Fruit fly (Drosophila melanogaster) whole organism, embryonic: ENCODE measurements around the gene CG3434.

ENCODE experiments used
- Adf1 ChIP-seq: fragments of 200-800 bp; sonication (Bioruptor generic); IDR thresholded peaks from 2 replicates; pipeline ENCODE4 v1.3.6; 2022; ENCODE audit warnings: missing biosample characterization, missing genetic modification characterization
- BtbVII ChIP-seq: fragments of 200-800 bp; sonication (Bioruptor generic); optimal IDR thresholded peaks from 3 replicates; lab custom pipeline; 2017; ENCODE audit warnings: missing biosample characterization, mild to moderate bottlenecking, missing genetic modification characterization
- C15 ChIP-seq: fragments of 200-800 bp; sonication (Bioruptor generic); IDR thresholded peaks from 3 replicates; pipeline ENCODE4 v1.3.6; 2022; ENCODE audit warnings: missing biosample characterization, missing genetic modification characterization
- CG10274 ChIP-seq: fragments of 200-800 bp; sonication (Bioruptor generic); optimal IDR thresholded peaks from 3 replicates; lab custom pipeline; 2017; ENCODE audit warnings: missing biosample characterization, mild to moderate bottlenecking, missing genetic modification characterization
- CG10979 ChIP-seq: fragments of 200-800 bp; sonication (Bioruptor generic); optimal IDR thresholded peaks from 2 replicates; lab custom pipeline; 2018; ENCODE audit warnings: missing biosample characterization, mild to moderate bottlenecking, missing genetic modification characterization, moderate library complexity
- CG11696 ChIP-seq: fragments of 200-800 bp; sonication (Bioruptor generic); IDR thresholded peaks from 2 replicates; pipeline ENCODE4 v1.3.6; 2022; ENCODE audit warnings: missing biosample characterization, missing genetic modification characterization
- CG12299 ChIP-seq: fragments of 200-800 bp; sonication (Bioruptor generic); optimal IDR thresholded peaks from 2 replicates; lab custom pipeline; 2018; ENCODE audit warnings: missing biosample characterization, mild to moderate bottlenecking, missing genetic modification characterization
- CG1233 ChIP-seq: fragments of 200-800 bp; sonication (Bioruptor generic); optimal IDR thresholded peaks from 4 replicates; lab custom pipeline; 2018; ENCODE audit warnings: missing biosample characterization, mild to moderate bottlenecking, missing genetic modification characterization
- CG12659 ChIP-seq: fragments of 200-800 bp; sonication (Bioruptor generic); optimal IDR thresholded peaks from 3 replicates; lab custom pipeline; 2017; ENCODE audit warnings: mild to moderate bottlenecking, missing biosample characterization, missing genetic modification reagents, missing genetic modification characterization
- CG13775 ChIP-seq: fragments of 200-800 bp; sonication (Bioruptor generic); optimal IDR thresholded peaks from 3 replicates; lab custom pipeline; 2017; ENCODE audit warnings: missing biosample characterization, mild to moderate bottlenecking, missing genetic modification characterization
- CG1603 ChIP-seq: fragments of 200-800 bp; sonication (Bioruptor generic); optimal IDR thresholded peaks from 2 replicates; lab custom pipeline; 2019; ENCODE audit warnings: missing biosample characterization, mild to moderate bottlenecking, missing genetic modification characterization, moderate library complexity
- CG16863 ChIP-seq: fragments of 200-800 bp; sonication (Bioruptor generic); optimal IDR thresholded peaks from 3 replicates; lab custom pipeline; 2016; ENCODE audit warnings: missing biosample characterization, missing genetic modification characterization
- CG18011 ChIP-seq: fragments of 200-800 bp; sonication (Bioruptor generic); optimal IDR thresholded peaks from 2 replicates; lab custom pipeline; 2017; ENCODE audit warnings: missing biosample characterization, missing genetic modification characterization, mild to moderate bottlenecking, moderate library complexity, missing genotype
- CG3065 ChIP-seq: fragments of 200-800 bp; sonication (Bioruptor generic); optimal IDR thresholded peaks from 2 replicates; lab custom pipeline; 2016; ENCODE audit warnings: missing biosample characterization, missing genetic modification characterization
- CG31224 ChIP-seq: fragments of 200-800 bp; sonication (Bioruptor generic); IDR thresholded peaks from 2 replicates; pipeline ENCODE4 v1.3.6; 2022; ENCODE audit warnings: missing biosample characterization, missing genetic modification characterization
- CG5245 ChIP-seq: fragments of 200-800 bp; sonication (Bioruptor generic); optimal IDR thresholded peaks from 3 replicates; lab custom pipeline; 2016; ENCODE audit warnings: missing biosample characterization, missing genetic modification characterization
- Dfd ChIP-seq, 2 experiments: fragments of >200 bp; optimal IDR thresholded peaks; 2 replicates each; lab custom pipeline; 2017; ENCODE audit warnings: missing biosample characterization in 2 of 2, missing genetic modification characterization in 2 of 2
- Dll ChIP-seq: fragments of 200-800 bp; sonication (Bioruptor generic); IDR thresholded peaks from 4 replicates; pipeline ENCODE4 v1.3.6; 2022; ENCODE audit warnings: missing biosample characterization, missing genetic modification characterization; ENCODE audit not compliant: partially characterized antibody
- Dp ChIP-seq: fragments of 200-800 bp; sonication (Bioruptor generic); optimal IDR thresholded peaks from 2 replicates; lab custom pipeline; 2018; ENCODE audit warnings: missing biosample characterization, mild to moderate bottlenecking, missing genetic modification characterization, moderate library complexity
- Drgx ChIP-seq: fragments of 200-800 bp; sonication (Bioruptor generic); IDR thresholded peaks from 2 replicates; pipeline ENCODE4 v1.3.6; 2022; ENCODE audit warnings: missing biosample characterization, missing genetic modification characterization
- ERR ChIP-seq: fragments of 200-800 bp; sonication (Bioruptor generic); optimal IDR thresholded peaks from 2 replicates; lab custom pipeline; 2016; ENCODE audit warnings: missing biosample characterization, missing genetic modification characterization
- Fer3 ChIP-seq: fragments of 200-800 bp; sonication (Bioruptor generic); optimal IDR thresholded peaks from 2 replicates; lab custom pipeline; 2018; ENCODE audit warnings: missing biosample characterization, mild to moderate bottlenecking, missing genetic modification characterization, moderate library complexity
- HmgZ ChIP-seq: fragments of 200-800 bp; sonication (Bioruptor generic); optimal IDR thresholded peaks from 2 replicates; lab custom pipeline; 2018; ENCODE audit warnings: missing biosample characterization, mild to moderate bottlenecking, missing genetic modification characterization
- Hmr ChIP-seq: fragments of 200-800 bp; sonication (Bioruptor generic); optimal IDR thresholded peaks from 3 replicates; lab custom pipeline; 2017; ENCODE audit warnings: mild to moderate bottlenecking, missing biosample characterization, missing genetic modification reagents, missing genetic modification characterization
- Hsf ChIP-seq: fragments of 200-800 bp; sonication (Bioruptor generic); optimal IDR thresholded peaks from 3 replicates; lab custom pipeline; 2016; ENCODE audit warnings: missing biosample characterization, missing genetic modification characterization
- NK7.1 ChIP-seq: fragments of 200-800 bp; sonication (Bioruptor generic); optimal IDR thresholded peaks from 3 replicates; lab custom pipeline; 2016; ENCODE audit warnings: missing biosample characterization, missing genetic modification characterization
- Nf-YA ChIP-seq: fragments of 200-800 bp; sonication (Bioruptor generic); IDR thresholded peaks from 2 replicates; pipeline ENCODE4 v1.3.6; 2022; ENCODE audit warnings: missing biosample characterization, missing genetic modification characterization
- Nf-YB ChIP-seq: fragments of 200-800 bp; sonication (Bioruptor generic); optimal IDR thresholded peaks from 3 replicates; lab custom pipeline; 2019; ENCODE audit warnings: missing biosample characterization, mild to moderate bottlenecking, missing genetic modification characterization, moderate library complexity
- Rx ChIP-seq: fragments of 200-800 bp; sonication (Bioruptor generic); IDR thresholded peaks from 2 replicates; pipeline ENCODE4 v1.3.6; 2022; ENCODE audit warnings: missing biosample characterization, missing genetic modification characterization
- ato ChIP-seq: fragments of 200-800 bp; sonication (Bioruptor generic); IDR thresholded peaks from 2 replicates; pipeline ENCODE4 v1.3.6; 2022; ENCODE audit warnings: missing biosample characterization, missing genetic modification characterization; ENCODE audit not compliant: partially characterized antibody
- cas ChIP-seq: fragments of 200-800 bp; sonication (Bioruptor generic); IDR thresholded peaks from 2 replicates; pipeline ENCODE4 v1.3.6; 2022; ENCODE audit warnings: missing biosample characterization, missing genetic modification characterization
- caup ChIP-seq: fragments of 200-800 bp; sonication (Bioruptor generic); optimal IDR thresholded peaks from 3 replicates; lab custom pipeline; 2017; ENCODE audit warnings: missing biosample characterization, mild to moderate bottlenecking, missing genetic modification characterization, moderate library complexity; ENCODE audit not compliant: severe bottlenecking
- dmrt11E ChIP-seq: fragments of 200-800 bp; sonication (Bioruptor generic); optimal IDR thresholded peaks from 3 replicates; lab custom pipeline; 2018; ENCODE audit warnings: missing biosample characterization, mild to moderate bottlenecking, missing genetic modification characterization, moderate library complexity
- gem ChIP-seq: fragments of 200-800 bp; sonication (Bioruptor generic); optimal IDR thresholded peaks from 2 replicates; lab custom pipeline; 2019; ENCODE audit warnings: missing biosample characterization, mild to moderate bottlenecking, missing genetic modification characterization, moderate library complexity
- gfzf ChIP-seq: fragments of 200-800 bp; sonication (Bioruptor generic); optimal IDR thresholded peaks from 2 replicates; lab custom pipeline; 2016; ENCODE audit warnings: missing biosample characterization, mild to moderate bottlenecking, missing genetic modification characterization, moderate library complexity
- grn ChIP-seq: fragments of 200-800 bp; sonication (Bioruptor generic); optimal IDR thresholded peaks from 3 replicates; lab custom pipeline; 2017; ENCODE audit warnings: missing biosample characterization, missing genetic modification characterization
- ham ChIP-seq: fragments of 200-800 bp; sonication (Bioruptor generic); IDR thresholded peaks from 2 replicates; pipeline ENCODE4 v1.3.6; 2022; ENCODE audit warnings: missing biosample characterization, missing genetic modification characterization
- nmo ChIP-seq: fragments of 200-800 bp; sonication (Bioruptor generic); optimal IDR thresholded peaks from 2 replicates; lab custom pipeline; 2018; ENCODE audit warnings: missing biosample characterization, mild to moderate bottlenecking, missing genetic modification characterization, moderate library complexity
- prd ChIP-seq, 3 experiments: fragments of >200 bp in 2 of 3; fragments of 200-800 bp in 1 of 3; sonication (Bioruptor generic) in 1 of 3; optimal IDR thresholded peaks in 2 of 3; IDR thresholded peaks in 1 of 3; 2 replicates in 2 of 3; 3 replicates in 1 of 3; pipeline versions ENCODE4 v1.3.6 to Lab custom; 2017 to 2022; ENCODE audit warnings: missing biosample characterization in 1 of 3, missing genetic modification characterization in 1 of 3
- pzg ChIP-seq: fragments of 200-800 bp; sonication (Bioruptor generic); optimal IDR thresholded peaks from 3 replicates; lab custom pipeline; 2018; ENCODE audit warnings: missing biosample characterization, mild to moderate bottlenecking, missing genetic modification characterization, moderate library complexity
- sd ChIP-seq: fragments of 200-800 bp; sonication (Bioruptor generic); optimal IDR thresholded peaks from 3 replicates; lab custom pipeline; 2018; ENCODE audit warnings: missing biosample characterization, mild to moderate bottlenecking, missing genetic modification characterization, moderate library complexity
- sim ChIP-seq: fragments of 200-800 bp; sonication (Bioruptor generic); IDR thresholded peaks from 2 replicates; pipeline ENCODE4 v1.3.6; 2022; ENCODE audit warnings: missing biosample characterization, missing genetic modification characterization
- slp2 ChIP-seq: fragments of 200-800 bp; sonication (Bioruptor generic); optimal IDR thresholded peaks from 2 replicates; lab custom pipeline; 2016; ENCODE audit warnings: missing biosample characterization, missing genetic modification characterization
- tio ChIP-seq: fragments of 200-800 bp; sonication (Bioruptor generic); optimal IDR thresholded peaks from 2 replicates; lab custom pipeline; 2017; ENCODE audit warnings: missing biosample characterization, missing genetic modification characterization, inconsistent platforms
- tna ChIP-seq: fragments of 200-800 bp; sonication (Bioruptor generic); IDR thresholded peaks from 2 replicates; pipeline ENCODE4 v1.3.6; 2022; ENCODE audit warnings: missing biosample characterization, missing genetic modification characterization; ENCODE audit not compliant: partially characterized antibody
- toy ChIP-seq: fragments of 200-800 bp; sonication (Bioruptor generic); IDR thresholded peaks from 2 replicates; pipeline ENCODE4 v1.3.6; 2022; ENCODE audit warnings: missing biosample characterization, missing genetic modification characterization
- unpg ChIP-seq: fragments of 200-800 bp; sonication (Bioruptor generic); optimal IDR thresholded peaks from 3 replicates; lab custom pipeline; 2018; ENCODE audit warnings: missing biosample characterization, mild to moderate bottlenecking, missing genetic modification characterization, moderate library complexity
- zen ChIP-seq: fragments of 200-800 bp; sonication (Bioruptor generic); optimal IDR thresholded peaks from 3 replicates; lab custom pipeline; 2018; ENCODE audit warnings: missing biosample characterization, mild to moderate bottlenecking, missing genetic modification characterization, moderate library complexity

Gene CG3434

dm6 chr3L:9426656-9427294, 33.8 kb downstream of the CG3434 start, which contains the start of the genes Atat and Shc (continued):
- TF ChIP-seq CG5245 (GFP tag; lab: Kevin White, UChicago): peak; percentile 99
- TF ChIP-seq CG11696 (GFP tag; lab: Robert Waterston, UW): peak; percentile 95
- peak; percentile 59; the same call in 1 of the 2 replicates for TF ChIP-seq ato (GFP tag; lab: Robert Waterston, UW)
- TF ChIP-seq CG1233: peak; percentile 98
- TF ChIP-seq HmgZ (tag; lab: Kevin White, UChicago): peak; percentile 100
- peak; percentile 99 for TF ChIP-seq Fer3 (tag; lab: Kevin White, UChicago)
- TF ChIP-seq Dp (GFP tag; lab: Kevin White, UChicago): peak; percentile 53
- peak; percentile 100 for TF ChIP-seq Hsf
- peak; percentile 99 for TF ChIP-seq CG16863 (GFP tag; lab: Kevin White, UChicago)
- TF ChIP-seq CG13775 (GFP tag; lab: Kevin White, UChicago): peak; percentile 99
- TF ChIP-seq grn (GFP tag; lab: Kevin White, UChicago): peak; percentile 87
- TF ChIP-seq CG12299: peak; percentile 95
- TF ChIP-seq unpg: peak; percentile 98
- peak; percentile 99 for TF ChIP-seq Rx (GFP tag; lab: Robert Waterston, UW)
- peak; percentile 98 for TF ChIP-seq ham
- TF ChIP-seq C15 (GFP tag; lab: Robert Waterston, UW): peak; percentile 99
- peak; percentile 99 for TF ChIP-seq Nf-YA (GFP tag; lab: Robert Waterston, UW)
- peak; percentile 99 for TF ChIP-seq gem (tag; lab: Kevin White, UChicago)
- peak; percentile 93 for TF ChIP-seq Dll (GFP tag; lab: Robert Waterston, UW)
- TF ChIP-seq sd (tag; lab: Kevin White, UChicago): peak; percentile 93
- TF ChIP-seq Adf1 (GFP tag; lab: Robert Waterston, UW): peak; percentile 90
- peak in 1 of 2 experiments; percentile 87 for TF ChIP-seq Dfd (GFP tag; optimal IDR thresholded peaks at IDR 0.05; lab: Kevin White, UChicago)
- TF ChIP-seq tna (GFP tag; lab: Robert Waterston, UW): peak; percentile 80; the same call in 1 of the 2 replicates
- peak; percentile 99 for TF ChIP-seq zen (tag; lab: Kevin White, UChicago)
- peak; percentile 99 for TF ChIP-seq nmo (GFP tag; lab: Kevin White, UChicago)
- TF ChIP-seq ERR (GFP tag; lab: Kevin White, UChicago): peak; percentile 99
- TF ChIP-seq CG10979 (tag; lab: Kevin White, UChicago): peak; percentile 97
- peak; percentile 95 for TF ChIP-seq BtbVII (GFP tag; lab: Kevin White, UChicago)
- TF ChIP-seq cas (GFP tag; lab: Robert Waterston, UW): peak; percentile 99
- peak; percentile 89 for TF ChIP-seq gfzf (GFP tag; lab: Kevin White, UChicago)
- TF ChIP-seq CG31224: peak; percentile 98
- TF ChIP-seq NK7.1 (GFP tag; lab: Kevin White, UChicago): peak; percentile 98
- TF ChIP-seq caup (GFP tag; lab: Kevin White, UChicago): peak; percentile 99
- peak; percentile 93 for TF ChIP-seq CG18011
- TF ChIP-seq CG1603: peak; percentile 98
- TF ChIP-seq CG3065 (GFP tag; lab: Kevin White, UChicago): peak; percentile 98
- TF ChIP-seq CG10274 (GFP tag; lab: Kevin White, UChicago): peak; percentile 95
- TF ChIP-seq sim (GFP tag; lab: Robert Waterston, UW): peak; percentile 95
- peak; percentile 98 for TF ChIP-seq dmrt11E
- TF ChIP-seq pzg (GFP tag; lab: Kevin White, UChicago): peak; percentile 97
- peak; percentile 97 for TF ChIP-seq Drgx
- no peak for TF ChIP-seq prd (optimal IDR thresholded peaks at IDR 0.05; lab: Kevin White, UChicago)
- peak; percentile 100 for TF ChIP-seq prd (GFP tag; IDR thresholded peaks at IDR 0.05; lab: Robert Waterston, UW)
- peak; percentile 99 for TF ChIP-seq Hmr (GFP tag; lab: Kevin White, UChicago)
- TF ChIP-seq toy (GFP tag; lab: Robert Waterston, UW): peak; percentile 99
- TF ChIP-seq Nf-YB (GFP tag; lab: Kevin White, UChicago): peak; percentile 87
- peak; percentile 99 for TF ChIP-seq slp2
- peak; percentile 99 for TF ChIP-seq tio (GFP tag; lab: Kevin White, UChicago)
- peak; percentile 99 for TF ChIP-seq CG12659 (GFP tag; lab: Kevin White, UChicago)
